Worm (Caenorhabditis elegans): ENCODE measurements around the gene del-6.

Gene del-6

DNA sequence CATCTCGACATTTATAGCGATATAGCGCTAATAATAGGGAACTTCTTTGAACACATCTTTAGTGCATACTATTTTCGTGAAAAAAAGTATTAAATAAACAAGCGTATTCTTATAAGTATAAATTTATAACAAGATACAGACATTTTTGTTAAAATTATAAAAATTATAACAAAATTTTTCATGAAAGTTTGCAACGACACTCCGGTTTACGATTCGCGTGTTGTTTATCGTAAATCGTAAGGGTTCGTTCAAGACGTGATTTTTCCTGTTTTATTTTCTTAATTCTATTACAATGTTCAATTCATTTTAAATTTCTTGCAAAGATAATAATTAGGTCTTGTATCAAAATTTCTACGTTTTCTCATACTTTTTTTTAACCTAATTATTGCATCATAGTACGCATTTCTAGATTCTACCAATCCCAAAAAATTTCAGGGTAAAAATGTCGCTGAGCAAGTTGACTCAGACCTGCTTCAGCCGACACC, 26.0 kb downstream of the del-6 start, which contains the start of gene scpl-4:
Gene scpl-4 (plus strand): TSS at position 435 of the 485 bp plus-strand sequence.
- no peak for TF ChIP-seq C17E4.6 (GFP tag; IDR thresholded peaks at IDR 0.05)
- peak; percentile 75 for TF ChIP-seq attf-3 (GFP tag; conservative IDR thresholded peaks at IDR 0.05)

DNA sequence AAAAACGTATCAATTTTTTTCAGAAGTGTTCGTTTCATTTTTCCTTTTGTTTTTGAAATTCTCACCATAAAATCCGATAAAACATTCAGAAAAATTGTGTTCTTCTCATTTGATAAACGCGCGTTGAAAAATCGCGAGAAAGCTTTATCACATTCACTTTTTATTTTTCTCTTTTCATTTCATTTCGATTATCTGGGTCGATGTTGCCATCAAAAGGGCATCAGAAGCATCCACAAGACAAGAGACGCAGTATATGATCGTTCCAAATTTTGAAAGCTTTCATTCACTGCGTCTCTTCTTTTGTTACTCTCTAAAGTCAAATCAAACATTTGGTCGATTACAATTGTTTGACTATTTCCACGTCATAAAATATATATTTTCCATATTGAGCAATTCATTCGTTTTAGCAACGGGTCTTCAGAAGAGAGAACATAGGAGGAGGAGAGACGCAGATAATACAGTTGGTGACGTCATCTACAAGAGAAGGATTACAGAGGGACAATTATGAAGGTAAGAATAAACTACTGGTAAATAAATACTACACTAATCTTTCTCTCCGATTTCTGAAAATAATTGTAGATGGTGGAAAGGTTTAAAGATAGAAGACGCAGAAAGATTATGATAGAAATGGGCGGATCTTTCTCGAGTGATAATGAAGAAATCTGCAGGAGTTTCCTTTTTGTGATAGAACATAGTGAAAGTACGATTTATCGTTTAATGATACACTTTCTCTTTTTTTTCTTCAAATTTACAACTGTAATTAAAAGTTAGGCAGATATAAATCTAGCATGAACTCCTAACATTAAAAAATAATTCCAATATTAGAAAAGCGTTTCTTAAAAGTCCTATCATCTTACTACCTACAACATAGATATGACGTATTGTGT, 29.6 kb downstream of the del-6 start, which contains the start of gene H27A22.1:
Gene H27A22.1 (plus strand): TSS at position 505 of the 887 bp plus-strand sequence.
- TF ChIP-seq nfya-1 (tag; optimal IDR thresholded peaks at IDR 0.05; ENCODE audit: borderline replicate concordance, insufficient read depth) (no peak), hmg-1.2 (GFP tag; IDR thresholded peaks at IDR 0.05) (peak; percentile 56; the same call in 1 of the 2 replicates), snpc-4 (GFP tag; optimal IDR thresholded peaks at IDR 0.05) (no peak), snpc-4 (tag; optimal IDR thresholded peaks at IDR 0.05) (no peak), F33H1.4 (GFP tag; IDR thresholded peaks at IDR 0.05) (no peak)

DNA sequence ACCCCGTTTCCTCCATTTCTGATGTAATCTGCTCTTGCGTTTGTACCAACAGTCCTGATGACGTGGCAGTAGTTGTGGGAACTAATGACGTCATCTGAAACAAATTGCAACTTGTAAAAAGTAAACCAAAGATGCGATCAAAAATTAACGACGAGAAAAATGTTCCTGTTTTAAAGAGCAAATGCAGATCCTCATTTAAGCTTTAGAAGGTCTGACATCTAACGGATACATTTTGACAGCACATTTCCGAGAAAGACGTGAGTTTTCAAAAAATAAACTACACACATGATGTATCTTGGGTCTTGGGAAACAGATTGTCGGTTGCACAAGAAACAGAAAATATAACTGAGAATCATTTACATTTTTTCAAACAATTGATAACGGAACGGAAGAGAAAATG, 42.8 kb downstream of the del-6 start, which contains the start of gene H09F14.1:
Gene H09F14.1 (minus strand): TSS at position 101 of the 400 bp plus-strand sequence.
- TF ChIP-seq F49E8.2 (tag; optimal IDR thresholded peaks at IDR 0.05; ENCODE audit: insufficient read depth) (no peak), ztf-18 (tag; optimal IDR thresholded peaks at IDR 0.05) (no peak), rpc-1 (optimal IDR thresholded peaks at IDR 0.05) (no peak), rpc-1 (tag; optimal IDR thresholded peaks at IDR 0.05) (no peak), K12H6.12 (tag; optimal IDR thresholded peaks at IDR 0.05) (no peak), akir-1 (GFP tag; optimal IDR thresholded peaks at IDR 0.05) (no peak), sea-2 (GFP tag; IDR thresholded peaks at IDR 0.05) (no peak), attf-6 (GFP tag; IDR thresholded peaks at IDR 0.05) (no peak), dpl-1 (GFP tag; optimal IDR thresholded peaks at IDR 0.05) (no peak), F37B4.10 (GFP tag; IDR thresholded peaks at IDR 0.05) (no peak), snpc-1.1 (tag; optimal IDR thresholded peaks at IDR 0.05; ENCODE audit: insufficient read depth) (no peak), nhr-120 (GFP tag; IDR thresholded peaks at IDR 0.05) (no peak), rcor-1 (GFP tag; IDR thresholded peaks at IDR 0.05) (no peak), ceh-58 (GFP tag; IDR thresholded peaks at IDR 0.05) (no peak), tbx-9 (tag; optimal IDR thresholded peaks at IDR 0.05; ENCODE audit: borderline replicate concordance) (no peak), K11D2.4 (GFP tag; IDR thresholded peaks at IDR 0.05) (no peak), nhr-80 (tag; optimal IDR thresholded peaks at IDR 0.05) (no peak), ztf-3 (GFP tag; optimal IDR thresholded peaks at IDR 0.05) (no peak), ets-4 (GFP tag; optimal IDR thresholded peaks at IDR 0.05) (no peak), attf-3 (GFP tag; conservative IDR thresholded peaks at IDR 0.05) (no peak), lir-1 (GFP tag; conservative IDR thresholded peaks at IDR 0.05) (no peak)
